Fruit fly (Drosophila melanogaster) whole organism, embryonic: ENCODE results near the gene D.
A peak's percentile ranks its signal among the peaks of the same experiment; 100 is the strongest.

Source experiments
- Antp ChIP-seq: fragments of 200-800 bp; sonication (Bioruptor generic); optimal IDR thresholded peaks from 3 replicates; lab custom pipeline; 2016; ENCODE audit warnings: missing biosample characterization, missing genetic modification characterization
- Awh ChIP-seq: fragments of 200-800 bp; sonication (Bioruptor generic); IDR thresholded peaks from 2 replicates; pipeline ENCODE4, ENCODE4 v1.3.6; 2022; ENCODE audit warnings: missing biosample characterization, missing genetic modification characterization
- CG10267 ChIP-seq: fragments of 200-800 bp; sonication (Bioruptor generic); optimal IDR thresholded peaks from 2 replicates; lab custom pipeline; 2018; ENCODE audit warnings: missing biosample characterization, mild to moderate bottlenecking, missing genetic modification characterization, moderate library complexity
- CG10959 ChIP-seq: fragments of 200-800 bp; sonication (Bioruptor generic); IDR thresholded peaks from 2 replicates; pipeline ENCODE4 v1.3.6; 2022; ENCODE audit warnings: missing biosample characterization, missing genetic modification characterization
- CG11504 ChIP-seq: fragments of 200-800 bp; sonication (Bioruptor generic); optimal IDR thresholded peaks from 3 replicates; lab custom pipeline; 2019; ENCODE audit warnings: missing biosample characterization, mild to moderate bottlenecking, missing genetic modification characterization, moderate library complexity
- CG14667 ChIP-seq: fragments of 200-800 bp; sonication (Bioruptor generic); IDR thresholded peaks from 2 replicates; pipeline ENCODE4 v1.3.6; 2022; ENCODE audit warnings: missing biosample characterization, missing genetic modification characterization
- CG16779 ChIP-seq: fragments of 200-800 bp; sonication (Bioruptor generic); IDR thresholded peaks from 2 replicates; pipeline ENCODE4 v1.3.6; 2022; ENCODE audit warnings: missing biosample characterization, missing genetic modification characterization
- CG16813 ChIP-seq: fragments of 200-800 bp; sonication (Bioruptor generic); IDR thresholded peaks from 3 replicates; pipeline ENCODE4 v1.3.6; 2022; ENCODE audit warnings: missing biosample characterization, missing genetic modification characterization; ENCODE audit not compliant: partially characterized antibody
- CG17361 ChIP-seq: fragments of 200-800 bp; sonication (Bioruptor generic); IDR thresholded peaks from 3 replicates; pipeline ENCODE4 v1.3.6; 2022; ENCODE audit warnings: missing biosample characterization, missing genetic modification characterization
- CG17385 ChIP-seq: fragments of 200-800 bp; sonication (Bioruptor generic); optimal IDR thresholded peaks from 3 replicates; lab custom pipeline; 2018; ENCODE audit warnings: missing biosample characterization, mild to moderate bottlenecking, missing genetic modification characterization
- CG2129 ChIP-seq: fragments of 200-800 bp; sonication (Bioruptor generic); IDR thresholded peaks from 2 replicates; pipeline ENCODE4 v1.3.6; 2022; ENCODE audit warnings: missing biosample characterization, missing genetic modification characterization; ENCODE audit not compliant: partially characterized antibody
- CG2678 ChIP-seq: fragments of 200-800 bp; sonication (Bioruptor generic); optimal IDR thresholded peaks from 3 replicates; lab custom pipeline; 2019; ENCODE audit warnings: missing biosample characterization, mild to moderate bottlenecking, missing genetic modification characterization, moderate library complexity
- CG2712 ChIP-seq: fragments of 200-800 bp; optimal IDR thresholded peaks from 3 replicates; lab custom pipeline; 2019; ENCODE audit warnings: missing biosample characterization, mild to moderate bottlenecking, missing genetic modification characterization, moderate library complexity
- CG32532 ChIP-seq: fragments of 200-800 bp; sonication (Bioruptor generic); IDR thresholded peaks from 2 replicates; pipeline ENCODE4 v1.3.6; 2022; ENCODE audit warnings: missing biosample characterization, missing genetic modification characterization
- CG32772 ChIP-seq: fragments of 200-800 bp; sonication (Bioruptor generic); IDR thresholded peaks from 2 replicates; pipeline ENCODE4 v1.3.6; 2022; ENCODE audit warnings: missing biosample characterization, missing genetic modification characterization
- CG6813 ChIP-seq: fragments of 200-800 bp; sonication (Bioruptor generic); optimal IDR thresholded peaks from 2 replicates; lab custom pipeline; 2017; ENCODE audit warnings: missing biosample characterization, missing genetic modification characterization, mild to moderate bottlenecking, moderate library complexity, missing genetic modification reagents
- CG9932 ChIP-seq: fragments of 200-800 bp; sonication (Bioruptor generic); IDR thresholded peaks from 2 replicates; pipeline ENCODE4 v1.3.6; 2022; ENCODE audit warnings: missing biosample characterization, missing genetic modification characterization
- Chrac-16 ChIP-seq: fragments of 200-800 bp; sonication (Bioruptor generic); optimal IDR thresholded peaks from 3 replicates; lab custom pipeline; 2016; ENCODE audit warnings: missing biosample characterization, missing genetic modification characterization
- D ChIP-seq, 2 experiments: fragments of 200-800 bp in 1 of 2; fragments of >200 bp in 1 of 2; sonication (Bioruptor generic) in 1 of 2; optimal IDR thresholded peaks; 2 replicates in 1 of 2; 3 replicates in 1 of 2; lab custom pipeline; 2017; ENCODE audit warnings: mild to moderate bottlenecking in 1 of 2, missing biosample characterization in 1 of 2, missing genetic modification characterization in 1 of 2, missing genetic modification reagents in 1 of 2
- Deaf1 ChIP-seq: fragments of 200-800 bp; optimal IDR thresholded peaks from 3 replicates; lab custom pipeline; 2019; ENCODE audit warnings: missing biosample characterization, mild to moderate bottlenecking, missing genetic modification characterization, moderate library complexity
- Dp ChIP-seq: fragments of 200-800 bp; sonication (Bioruptor generic); optimal IDR thresholded peaks from 2 replicates; lab custom pipeline; 2018; ENCODE audit warnings: missing biosample characterization, mild to moderate bottlenecking, missing genetic modification characterization, moderate library complexity
- E2f2 ChIP-seq: fragments of 200-800 bp; sonication (Bioruptor generic); IDR thresholded peaks from 2 replicates; pipeline ENCODE4 v1.3.6; 2022; ENCODE audit warnings: missing biosample characterization, missing genetic modification characterization
- HHEX ChIP-seq: fragments of 200-800 bp; sonication (Bioruptor generic); optimal IDR thresholded peaks from 3 replicates; lab custom pipeline; 2017; ENCODE audit warnings: missing biosample characterization, mild to moderate bottlenecking, missing genetic modification characterization, missing genetic modification reagents
- HLH4C ChIP-seq: fragments of 200-800 bp; sonication (Bioruptor generic); IDR thresholded peaks from 3 replicates; pipeline ENCODE4 v1.3.6; 2022; ENCODE audit warnings: missing biosample characterization, missing genetic modification characterization; ENCODE audit not compliant: partially characterized antibody
- Lpt ChIP-seq: fragments of >200 bp; optimal IDR thresholded peaks from 2 replicates; lab custom pipeline; 2018; ENCODE audit warnings: missing biosample characterization, missing genetic modification characterization
- Mad ChIP-seq: fragments of 200-800 bp; sonication (Bioruptor generic); optimal IDR thresholded peaks from 2 replicates; lab custom pipeline; 2016; ENCODE audit warnings: missing biosample characterization, missing genetic modification characterization
- Nf-YB ChIP-seq: fragments of 200-800 bp; sonication (Bioruptor generic); optimal IDR thresholded peaks from 3 replicates; lab custom pipeline; 2019; ENCODE audit warnings: missing biosample characterization, mild to moderate bottlenecking, missing genetic modification characterization, moderate library complexity
- Scr ChIP-seq: fragments of 200-800 bp; sonication (Bioruptor generic); IDR thresholded peaks from 2 replicates; pipeline ENCODE4 v1.3.6; 2022; ENCODE audit warnings: missing biosample characterization, missing genetic modification characterization; ENCODE audit not compliant: partially characterized antibody
- Spps ChIP-seq: fragments of 200-800 bp; sonication (Bioruptor generic); optimal IDR thresholded peaks from 2 replicates; lab custom pipeline; 2018; ENCODE audit warnings: missing biosample characterization, mild to moderate bottlenecking, missing genetic modification characterization
- TFAM ChIP-seq: fragments of 200-800 bp; sonication (Bioruptor generic); optimal IDR thresholded peaks from 2 replicates; lab custom pipeline; 2017; ENCODE audit warnings: missing biosample characterization, missing genetic modification characterization, inconsistent platforms
- ara ChIP-seq: fragments of 200-800 bp; sonication (Bioruptor generic); IDR thresholded peaks from 2 replicates; pipeline ENCODE4 v1.3.6; 2022; ENCODE audit warnings: missing biosample characterization, missing genetic modification characterization
- ci ChIP-seq: fragments of 200-800 bp; sonication (Bioruptor generic); IDR thresholded peaks from 3 replicates; pipeline ENCODE4 v1.3.6; 2022; ENCODE audit warnings: missing biosample characterization, missing genetic modification characterization
- ind ChIP-seq: fragments of 200-800 bp; sonication (Bioruptor generic); optimal IDR thresholded peaks from 3 replicates; lab custom pipeline; 2016; ENCODE audit warnings: missing biosample characterization, missing genetic modification characterization
- insv ChIP-seq, 2 experiments: fragments of 200-800 bp; sonication (Bioruptor generic); optimal IDR thresholded peaks; 3 replicates each; lab custom pipeline; 2016 to 2018; ENCODE audit warnings: missing biosample characterization in 2 of 2, missing genetic modification characterization in 2 of 2
- oc ChIP-seq: fragments of 200-800 bp; sonication (Bioruptor generic); optimal IDR thresholded peaks from 2 replicates; lab custom pipeline; 2018; ENCODE audit warnings: missing biosample characterization, mild to moderate bottlenecking, missing genetic modification characterization, moderate library complexity
- pan ChIP-seq, 4 experiments: fragments of >200 bp in 3 of 4; fragments of 200-800 bp in 1 of 4; sonication (Bioruptor generic) in 1 of 4; optimal IDR thresholded peaks in 3 of 4; IDR thresholded peaks in 1 of 4; 2 replicates each; pipeline versions ENCODE4 v1.3.6 to Lab custom; 2017 to 2022; ENCODE audit warnings: missing biosample characterization in 2 of 4, missing genetic modification characterization in 2 of 4, mixed read lengths in 1 of 4
- peb ChIP-seq: fragments of 200-800 bp; sonication (Bioruptor generic); IDR thresholded peaks from 2 replicates; pipeline ENCODE4 v1.3.6; 2022; ENCODE audit warnings: missing biosample characterization, missing genetic modification characterization
- prd ChIP-seq, 3 experiments: fragments of >200 bp in 2 of 3; fragments of 200-800 bp in 1 of 3; sonication (Bioruptor generic) in 1 of 3; optimal IDR thresholded peaks in 2 of 3; IDR thresholded peaks in 1 of 3; 2 replicates in 2 of 3; 3 replicates in 1 of 3; pipeline versions ENCODE4 v1.3.6 to Lab custom; 2017 to 2022; ENCODE audit warnings: missing biosample characterization in 1 of 3, missing genetic modification characterization in 1 of 3
- pzg ChIP-seq: fragments of 200-800 bp; sonication (Bioruptor generic); optimal IDR thresholded peaks from 3 replicates; lab custom pipeline; 2018; ENCODE audit warnings: missing biosample characterization, mild to moderate bottlenecking, missing genetic modification characterization, moderate library complexity
- row ChIP-seq: fragments of 200-800 bp; sonication (Bioruptor generic); IDR thresholded peaks from 3 replicates; pipeline ENCODE4 v1.3.6; 2022; ENCODE audit warnings: missing biosample characterization, missing genetic modification characterization
- sens ChIP-seq: fragments of 200-800 bp; sonication (Bioruptor generic); peaks from one replicate; lab custom pipeline; 2016; ENCODE audit warnings: missing biosample characterization, missing genetic modification characterization
- sim ChIP-seq: fragments of 200-800 bp; sonication (Bioruptor generic); IDR thresholded peaks from 2 replicates; pipeline ENCODE4 v1.3.6; 2022; ENCODE audit warnings: missing biosample characterization, missing genetic modification characterization
- sisA ChIP-seq: fragments of 200-800 bp; sonication (Bioruptor generic); IDR thresholded peaks from 2 replicates; pipeline ENCODE4 v1.3.6; 2022; ENCODE audit warnings: missing biosample characterization, missing genetic modification characterization
- slp2 ChIP-seq: fragments of 200-800 bp; sonication (Bioruptor generic); optimal IDR thresholded peaks from 2 replicates; lab custom pipeline; 2016; ENCODE audit warnings: missing biosample characterization, missing genetic modification characterization
- wdn ChIP-seq: fragments of 200-800 bp; sonication (Bioruptor generic); IDR thresholded peaks from 2 replicates; pipeline ENCODE4 v1.3.6; 2022; ENCODE audit warnings: missing biosample characterization, missing genetic modification characterization
- zfh1 ChIP-seq: fragments of 200-800 bp; sonication (Bioruptor generic); IDR thresholded peaks from 3 replicates; pipeline ENCODE4 v1.3.6; 2022; ENCODE audit warnings: missing biosample characterization, missing genetic modification characterization
- zfh2 ChIP-seq: fragments of 200-800 bp; sonication (Bioruptor generic); optimal IDR thresholded peaks from 2 replicates; lab custom pipeline; 2016; ENCODE audit warnings: missing biosample characterization, missing genetic modification characterization

Gene D

dm6 chr3L:14170531-14170930, 7.9 kb downstream of the D start (continued):
- TF ChIP-seq CG2712 (tag; lab: Kevin White, UChicago) (peak; percentile 7), wdn (GFP tag; lab: Robert Waterston, UW) (no peak), prd (optimal IDR thresholded peaks at IDR 0.05; lab: Kevin White, UChicago) (no peak), prd (GFP tag; IDR thresholded peaks at IDR 0.05; lab: Robert Waterston, UW) (peak; percentile 56; the same call in 2 of the 3 replicates), row (GFP tag; lab: Robert Waterston, UW) (0 out of 3 replicates have a peak, but pooled peaks have one; percentile 11), Antp (peak; percentile 3), peb (GFP tag; lab: Robert Waterston, UW) (0 out of 2 replicates have a peak, but pooled peaks have one; percentile 12), CG17361 (GFP tag; lab: Robert Waterston, UW) (0 out of 3 replicates have a peak, but pooled peaks have one; percentile 21), ara (GFP tag; lab: Robert Waterston, UW) (peak; percentile 71), CG32772 (GFP tag; lab: Robert Waterston, UW) (peak; percentile 46), ind (GFP tag; lab: Kevin White, UChicago) (peak; percentile 0), pan (optimal IDR thresholded peaks at IDR 0.05; lab: Kevin White, UChicago) (no peak), pan (GFP tag; optimal IDR thresholded peaks at IDR 0.05 in 1 of 2, IDR thresholded peaks at IDR 0.05 in 1 of 2) (peak in 1 of 2 experiments; percentile 29), CG2678 (tag; lab: Kevin White, UChicago) (peak; percentile 24), zfh1 (0 out of 3 replicates have a peak, but pooled peaks have one; percentile 25), Chrac-16 (GFP tag; lab: Kevin White, UChicago) (no peak), sens (GFP tag; lab: Kevin White, UChicago) (peak; percentile 67), CG2129 (GFP tag; lab: Robert Waterston, UW) (no peak), sisA (peak; percentile 17; the same call in 1 of the 2 replicates), CG10267 (tag; lab: Kevin White, UChicago) (peak; percentile 2)

dm6 chr3L:14167917-14168316, 10.5 kb downstream of the D start:
- TF ChIP-seq Spps (tag; lab: Kevin White, UChicago) = no peak
- TF ChIP-seq CG11504 (tag; lab: Kevin White, UChicago) = no peak
- TF ChIP-seq TFAM (GFP tag; lab: Kevin White, UChicago) = no peak
- TF ChIP-seq Lpt (GFP tag; lab: Kevin White, UChicago) = no peak
- no peak for TF ChIP-seq sim (GFP tag; lab: Robert Waterston, UW)
- no peak for TF ChIP-seq CG14667
- TF ChIP-seq Awh (GFP tag; lab: Robert Waterston, UW) = peak; percentile 91
- no peak for TF ChIP-seq ci (GFP tag; lab: Robert Waterston, UW)
- no peak for TF ChIP-seq Dp
- no peak for TF ChIP-seq CG10959 (GFP tag; lab: Robert Waterston, UW)
- TF ChIP-seq insv (GFP tag; optimal IDR thresholded peaks at IDR 0.05; lab: Kevin White, UChicago) = no peak
- no peak for TF ChIP-seq Deaf1 (tag; lab: Kevin White, UChicago)
- TF ChIP-seq CG9932 = no peak
- TF ChIP-seq Mad = no peak
- no peak for TF ChIP-seq CG17385
- TF ChIP-seq D (optimal IDR thresholded peaks at IDR 0.05; lab: Kevin White, UChicago) = no peak
- peak; percentile 35 for TF ChIP-seq D (GFP tag; optimal IDR thresholded peaks at IDR 0.05; lab: Kevin White, UChicago)
- TF ChIP-seq HHEX (GFP tag; lab: Kevin White, UChicago) = no peak
- peak; percentile 87 for TF ChIP-seq oc (tag; lab: Kevin White, UChicago)
- TF ChIP-seq HLH4C (GFP tag; lab: Robert Waterston, UW) = no peak
- TF ChIP-seq prd (optimal IDR thresholded peaks at IDR 0.05; lab: Kevin White, UChicago) = no peak
- TF ChIP-seq prd (GFP tag; IDR thresholded peaks at IDR 0.05; lab: Robert Waterston, UW) = no peak
- TF ChIP-seq Scr = no peak
- no peak for TF ChIP-seq CG16813 (GFP tag; lab: Robert Waterston, UW)
- TF ChIP-seq CG6813 = no peak
- TF ChIP-seq Nf-YB (GFP tag; lab: Kevin White, UChicago) = no peak
- TF ChIP-seq zfh2 (GFP tag; lab: Kevin White, UChicago) = no peak
- no peak for TF ChIP-seq E2f2
- no peak for TF ChIP-seq pzg
- TF ChIP-seq CG2129 (GFP tag; lab: Robert Waterston, UW) = no peak
- no peak for TF ChIP-seq slp2 (GFP tag; lab: Kevin White, UChicago)
- TF ChIP-seq CG16779 = no peak
- TF ChIP-seq pan (optimal IDR thresholded peaks at IDR 0.05; lab: Kevin White, UChicago) = no peak
- TF ChIP-seq pan (GFP tag; optimal IDR thresholded peaks at IDR 0.05 in 1 of 2, IDR thresholded peaks at IDR 0.05 in 1 of 2) = peak in 1 of 2 experiments; percentile 12
- 0 out of 2 replicates have a peak, but pooled peaks have one; percentile 14 for TF ChIP-seq CG32532 (GFP tag; lab: Robert Waterston, UW)
